Fruit fly (Drosophila melanogaster) whole organism, prepupa: Measurements from ENCODE around the gene CG14868.

Experiments
- Blimp-1 ChIP-seq: fragments of 200-800 bp; sonication (Bioruptor generic); optimal IDR thresholded peaks from 3 replicates; lab custom pipeline; 2017; ENCODE audit warnings: missing biosample characterization, missing genetic modification characterization, mild to moderate bottlenecking, moderate library complexity, missing genetic modification reagents
- CG10631 ChIP-seq: fragments of 200-800 bp; sonication (Bioruptor generic); optimal IDR thresholded peaks from 2 replicates; lab custom pipeline; 2016; ENCODE audit warnings: missing biosample characterization, missing genetic modification characterization
- CG10669 ChIP-seq: fragments of 200-800 bp; sonication (Bioruptor generic); optimal IDR thresholded peaks from 3 replicates; lab custom pipeline; 2018; ENCODE audit warnings: missing biosample characterization, mild to moderate bottlenecking, missing genetic modification characterization, moderate library complexity
- CG11294 ChIP-seq: fragments of 200-800 bp; sonication (Bioruptor generic); IDR thresholded peaks from 2 replicates; pipeline ENCODE4 v1.3.6; 2022; ENCODE audit warnings: missing biosample characterization, missing genetic modification characterization
- CG11762 ChIP-seq: fragments of 200-800 bp; sonication (Bioruptor generic); optimal IDR thresholded peaks from 3 replicates; lab custom pipeline; 2016; ENCODE audit warnings: missing biosample characterization, missing genetic modification characterization; ENCODE audit not compliant: insufficient read depth
- CG11902 ChIP-seq: fragments of 200-800 bp; sonication (Bioruptor generic); optimal IDR thresholded peaks from 3 replicates; lab custom pipeline; 2016; ENCODE audit warnings: missing biosample characterization, missing genetic modification characterization
- CG1621 ChIP-seq: fragments of 200-800 bp; sonication (Bioruptor generic); optimal IDR thresholded peaks from 3 replicates; lab custom pipeline; 2018; ENCODE audit warnings: missing biosample characterization, mild to moderate bottlenecking, missing genetic modification characterization
- CG16779 ChIP-seq: fragments of 200-800 bp; sonication (Bioruptor generic); optimal IDR thresholded peaks from 3 replicates; lab custom pipeline; 2017; ENCODE audit warnings: missing biosample characterization, mild to moderate bottlenecking, missing genetic modification characterization
- CG3032 ChIP-seq: fragments of 200-800 bp; optimal IDR thresholded peaks from 2 replicates; lab custom pipeline; 2019; ENCODE audit warnings: missing biosample characterization, mild to moderate bottlenecking, missing genetic modification characterization, moderate library complexity
- CG31627 ChIP-seq: fragments of 200-800 bp; sonication (Bioruptor generic); optimal IDR thresholded peaks from 3 replicates; lab custom pipeline; 2016; ENCODE audit warnings: missing biosample characterization, missing genetic modification characterization
- CG34406 ChIP-seq: fragments of 200-800 bp; sonication (Bioruptor generic); optimal IDR thresholded peaks from 3 replicates; lab custom pipeline; 2016; ENCODE audit warnings: missing biosample characterization, missing genetic modification characterization
- CG3919 ChIP-seq: fragments of 200-800 bp; sonication (Bioruptor generic); optimal IDR thresholded peaks from 3 replicates; lab custom pipeline; 2016; ENCODE audit warnings: missing biosample characterization, missing genetic modification characterization
- CG4318 ChIP-seq: fragments of 200-800 bp; sonication (Bioruptor generic); optimal IDR thresholded peaks from 3 replicates; lab custom pipeline; 2017; ENCODE audit warnings: missing biosample characterization, mild to moderate bottlenecking, missing genetic modification characterization
- CG6276 ChIP-seq: fragments of 200-800 bp; sonication (Bioruptor generic); optimal IDR thresholded peaks from 2 replicates; lab custom pipeline; 2017; ENCODE audit warnings: missing biosample characterization, mild to moderate bottlenecking, missing genetic modification characterization
- CG6854 ChIP-seq: fragments of 200-800 bp; sonication (Bioruptor generic); optimal IDR thresholded peaks from 2 replicates; lab custom pipeline; 2017; ENCODE audit warnings: missing biosample characterization, mild to moderate bottlenecking, missing genetic modification characterization
- CG8119 ChIP-seq: fragments of 200-800 bp; sonication (Bioruptor generic); IDR thresholded peaks from 3 replicates; pipeline ENCODE4 v1.3.6; 2022; ENCODE audit warnings: missing biosample characterization, missing genetic modification characterization
- CG8319 ChIP-seq: fragments of 200-800 bp; sonication (Bioruptor generic); optimal IDR thresholded peaks from 3 replicates; lab custom pipeline; 2016; ENCODE audit warnings: missing biosample characterization, missing genetic modification characterization
- CG8632 ChIP-seq: fragments of 200-800 bp; sonication (Bioruptor generic); optimal IDR thresholded peaks from 3 replicates; lab custom pipeline; 2016; ENCODE audit warnings: missing biosample characterization, missing genetic modification characterization
- CG9139 ChIP-seq: fragments of 200-800 bp; sonication (Bioruptor generic); optimal IDR thresholded peaks from 3 replicates; lab custom pipeline; 2017; ENCODE audit warnings: missing biosample characterization, mild to moderate bottlenecking, missing genetic modification characterization
- Eip75B ChIP-seq: fragments of 200-800 bp; sonication (Bioruptor generic); optimal IDR thresholded peaks from 3 replicates; lab custom pipeline; 2016; ENCODE audit warnings: missing biosample characterization, missing genetic modification characterization
- Eip78C ChIP-seq: fragments of 200-800 bp; sonication (Bioruptor generic); peaks from one replicate; lab custom pipeline; 2016; ENCODE audit warnings: missing biosample characterization, missing genetic modification characterization
- Eip93F ChIP-seq: fragments of 200-800 bp; sonication (Bioruptor generic); optimal IDR thresholded peaks from 2 replicates; lab custom pipeline; 2016; ENCODE audit warnings: missing biosample characterization, mild to moderate bottlenecking, missing genetic modification characterization
- Ets96B ChIP-seq: fragments of 200-800 bp; optimal IDR thresholded peaks from 2 replicates; lab custom pipeline; 2019; ENCODE audit warnings: missing biosample characterization, mild to moderate bottlenecking, missing genetic modification characterization, moderate library complexity
- Gug ChIP-seq: fragments of 200-800 bp; sonication (Bioruptor generic); IDR thresholded peaks from 2 replicates; pipeline ENCODE4 v1.3.6; 2022; ENCODE audit warnings: missing biosample characterization, missing genetic modification characterization
- Hr38 ChIP-seq: sonication (Bioruptor generic); optimal IDR thresholded peaks from 2 replicates; lab custom pipeline; 2016; ENCODE audit warnings: missing biosample characterization, missing genetic modification characterization
- Hr39 ChIP-seq: fragments of 200-800 bp; sonication (Bioruptor generic); optimal IDR thresholded peaks from 2 replicates; lab custom pipeline; 2016; ENCODE audit warnings: missing biosample characterization, missing genetic modification characterization
- Met ChIP-seq: fragments of 200-800 bp; sonication (Bioruptor generic); optimal IDR thresholded peaks from 3 replicates; lab custom pipeline; 2016; ENCODE audit warnings: missing biosample characterization, missing genetic modification characterization
- OdsH ChIP-seq: fragments of 200-800 bp; sonication (Bioruptor generic); optimal IDR thresholded peaks from 3 replicates; lab custom pipeline; 2016; ENCODE audit warnings: missing biosample characterization, missing genetic modification characterization
- Smox ChIP-seq: fragments of 200-800 bp; sonication (Bioruptor generic); optimal IDR thresholded peaks from 3 replicates; lab custom pipeline; 2016; ENCODE audit warnings: missing biosample characterization, missing genetic modification characterization
- Sox102F ChIP-seq: fragments of 200-800 bp; sonication (Bioruptor generic); optimal IDR thresholded peaks from 2 replicates; lab custom pipeline; 2016; ENCODE audit warnings: missing biosample characterization, mild to moderate bottlenecking, missing genetic modification characterization
- Sox14 ChIP-seq: fragments of 200-800 bp; sonication (Bioruptor generic); optimal IDR thresholded peaks from 3 replicates; lab custom pipeline; 2016; ENCODE audit warnings: missing biosample characterization, missing genetic modification characterization
- Sox15 ChIP-seq: fragments of 200-800 bp; sonication (Bioruptor generic); optimal IDR thresholded peaks from 3 replicates; lab custom pipeline; 2016; ENCODE audit warnings: missing biosample characterization, missing genetic modification characterization
- achi ChIP-seq: fragments of 200-800 bp; sonication (Bioruptor generic); optimal IDR thresholded peaks from 3 replicates; lab custom pipeline; 2016; ENCODE audit warnings: missing biosample characterization, missing genetic modification characterization
- acj6 ChIP-seq: fragments of 200-800 bp; sonication (Bioruptor generic); optimal IDR thresholded peaks from 3 replicates; lab custom pipeline; 2016; ENCODE audit warnings: missing biosample characterization, missing genetic modification characterization
- cyc ChIP-seq: fragments of 200-800 bp; sonication (Bioruptor generic); optimal IDR thresholded peaks from 3 replicates; lab custom pipeline; 2016; ENCODE audit warnings: missing biosample characterization, missing genetic modification characterization
- dac ChIP-seq: fragments of 200-800 bp; sonication (Bioruptor generic); optimal IDR thresholded peaks from 2 replicates; lab custom pipeline; 2017; ENCODE audit warnings: missing biosample characterization, mild to moderate bottlenecking, missing genetic modification characterization
- esn ChIP-seq: fragments of 200-800 bp; sonication (Bioruptor generic); optimal IDR thresholded peaks from 2 replicates; lab custom pipeline; 2016; ENCODE audit warnings: missing biosample characterization, mild to moderate bottlenecking, missing genetic modification characterization, moderate library complexity
- fd59A ChIP-seq: fragments of 200-800 bp; sonication (Bioruptor generic); optimal IDR thresholded peaks from 2 replicates; lab custom pipeline; 2017; ENCODE audit warnings: missing biosample characterization, mild to moderate bottlenecking, missing genetic modification characterization, missing genetic modification reagents
- fd85E ChIP-seq: fragments of 200-800 bp; sonication (Bioruptor generic); optimal IDR thresholded peaks from 3 replicates; lab custom pipeline; 2016; ENCODE audit warnings: missing biosample characterization, missing genetic modification characterization
- fkh ChIP-seq: fragments of 200-800 bp; sonication (Bioruptor generic); optimal IDR thresholded peaks from 3 replicates; lab custom pipeline; 2017; ENCODE audit warnings: missing biosample characterization, mild to moderate bottlenecking, missing genetic modification characterization, moderate library complexity
- lz ChIP-seq: fragments of 200-800 bp; sonication (Bioruptor generic); optimal IDR thresholded peaks from 3 replicates; lab custom pipeline; 2016; ENCODE audit warnings: missing biosample characterization, missing genetic modification characterization
- pdm3 ChIP-seq: fragments of 200-800 bp; sonication (Bioruptor generic); optimal IDR thresholded peaks from 3 replicates; lab custom pipeline; 2016; ENCODE audit warnings: missing biosample characterization, missing genetic modification characterization
- spab ChIP-seq: fragments of 200-800 bp; sonication (Bioruptor generic); optimal IDR thresholded peaks from 2 replicates; lab custom pipeline; 2017; ENCODE audit warnings: missing biosample characterization, mild to moderate bottlenecking, missing genetic modification characterization, missing genetic modification reagents
- topi ChIP-seq: fragments of 200-800 bp; sonication (Bioruptor generic); optimal IDR thresholded peaks from 3 replicates; lab custom pipeline; 2016; ENCODE audit warnings: missing biosample characterization, missing genetic modification characterization

Gene CG14868

DNA sequence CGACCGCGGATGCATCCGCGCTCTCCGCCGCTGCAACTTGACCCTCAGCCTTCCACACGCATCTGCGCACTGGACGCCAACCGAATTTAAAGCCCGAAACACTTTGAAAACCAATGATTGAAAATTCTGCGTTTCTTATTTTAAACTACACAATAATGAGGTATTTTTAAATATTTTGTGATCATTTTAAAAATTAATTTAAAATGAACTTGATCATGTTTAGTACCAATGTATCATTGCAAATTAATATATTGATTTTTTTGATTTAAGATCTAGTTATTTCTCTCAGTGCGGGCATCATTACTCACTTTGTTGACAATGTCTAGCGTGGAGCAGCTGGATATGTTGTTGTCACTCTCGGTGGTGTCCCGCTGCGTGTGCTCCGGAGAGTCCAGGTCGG lies 2.9 kb downstream of the CG14868 start (continued):
- TF ChIP-seq CG11902 (GFP tag; lab: Kevin White, UChicago) (no peak), fkh (GFP tag; lab: Kevin White, UChicago) (no peak), CG16779 (tag; lab: Kevin White, UChicago) (no peak), CG31627 (GFP tag; lab: Kevin White, UChicago) (peak; percentile 18), acj6 (GFP tag; lab: Kevin White, UChicago) (no peak), Eip75B (GFP tag; lab: Kevin White, UChicago) (no peak), CG1621 (tag; lab: Kevin White, UChicago) (no peak), topi (GFP tag; lab: Kevin White, UChicago) (no peak), Ets96B (tag; lab: Kevin White, UChicago) (peak; percentile 57), pdm3 (GFP tag; lab: Kevin White, UChicago) (no peak), CG8319 (GFP tag; lab: Kevin White, UChicago) (no peak), Eip78C (GFP tag; lab: Kevin White, UChicago) (peak; percentile 73), CG11294 (no peak), Eip93F (no peak), CG10631 (GFP tag; lab: Kevin White, UChicago) (no peak), achi (GFP tag; lab: Kevin White, UChicago) (no peak), Hr38 (GFP tag; lab: Kevin White, UChicago) (no peak), Hr39 (GFP tag; lab: Kevin White, UChicago) (no peak), CG8119 (peak; percentile 74; the same call in 2 of the 3 replicates), OdsH (no peak), dac (GFP tag; lab: Kevin White, UChicago) (no peak), Smox (GFP tag; lab: Kevin White, UChicago) (no peak), CG8632 (GFP tag; lab: Kevin White, UChicago) (no peak), CG34406 (no peak), Gug (GFP tag; lab: Robert Waterston, UW) (no peak), fd85E (no peak), CG10669 (GFP tag; lab: Kevin White, UChicago) (no peak), CG3919 (GFP tag; lab: Kevin White, UChicago) (no peak), Sox14 (GFP tag; lab: Kevin White, UChicago) (no peak), CG6276 (GFP tag; lab: Kevin White, UChicago) (no peak), lz (GFP tag; lab: Kevin White, UChicago) (peak; percentile 43), CG11762 (no peak), CG6854 (no peak), fd59A (no peak), cyc (GFP tag; lab: Kevin White, UChicago) (peak; percentile 21), CG4318 (GFP tag; lab: Kevin White, UChicago) (no peak), Blimp-1 (GFP tag; lab: Kevin White, UChicago) (no peak), CG9139 (GFP tag; lab: Kevin White, UChicago) (no peak), Sox102F (GFP tag; lab: Kevin White, UChicago) (no peak), spab (no peak)

DNA sequence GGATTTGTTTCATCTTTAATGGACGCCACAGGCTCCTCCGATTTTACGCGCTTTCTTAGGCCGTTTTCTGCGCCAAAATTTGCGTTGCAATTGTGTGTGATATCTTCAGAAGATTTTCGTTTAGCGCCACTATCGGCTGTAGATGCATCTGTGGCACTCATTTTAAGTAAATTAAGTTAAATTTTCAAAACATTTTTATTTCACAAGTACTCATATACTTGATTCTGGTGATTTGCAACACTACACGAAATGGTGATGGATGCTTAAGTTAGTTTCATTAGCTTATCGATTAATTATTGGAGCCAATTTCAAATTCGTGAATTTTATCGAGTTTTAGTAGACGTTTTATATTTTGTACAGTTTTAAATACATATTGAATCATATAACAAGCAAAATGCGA lies 6.1 kb downstream of the CG14868 start, which contains the start of gene CG6171:
TSS of gene CG6171 (minus strand) at position 250 of the 400 bp plus-strand sequence.
- no peak for TF ChIP-seq dac (GFP tag; lab: Kevin White, UChicago)
- no peak for TF ChIP-seq CG3919 (GFP tag; lab: Kevin White, UChicago)
- no peak for TF ChIP-seq Met (GFP tag; lab: Kevin White, UChicago)
- no peak for TF ChIP-seq CG6276 (GFP tag; lab: Kevin White, UChicago)
- no peak for TF ChIP-seq CG11294
- peak; percentile 34 for TF ChIP-seq esn (GFP tag; lab: Kevin White, UChicago)
- no peak for TF ChIP-seq CG3032 (tag; lab: Kevin White, UChicago)
- TF ChIP-seq CG11762, result no peak
- TF ChIP-seq Sox102F (GFP tag; lab: Kevin White, UChicago), result no peak
- TF ChIP-seq CG6854, result no peak
- no peak for TF ChIP-seq Sox15 (GFP tag; lab: Kevin White, UChicago)
- TF ChIP-seq fd85E, result no peak
- no peak for TF ChIP-seq Sox14 (GFP tag; lab: Kevin White, UChicago)
- TF ChIP-seq CG8632 (GFP tag; lab: Kevin White, UChicago), result no peak
- peak; percentile 52 for TF ChIP-seq Eip78C (GFP tag; lab: Kevin White, UChicago)
- no peak for TF ChIP-seq OdsH
- TF ChIP-seq CG10669 (GFP tag; lab: Kevin White, UChicago), result no peak
